Fruit fly (Drosophila melanogaster): ENCODE data around the gene Sirt1.
A peak's percentile ranks its signal among the peaks of the same experiment; 100 is the strongest.

Gene Sirt1

DNA sequence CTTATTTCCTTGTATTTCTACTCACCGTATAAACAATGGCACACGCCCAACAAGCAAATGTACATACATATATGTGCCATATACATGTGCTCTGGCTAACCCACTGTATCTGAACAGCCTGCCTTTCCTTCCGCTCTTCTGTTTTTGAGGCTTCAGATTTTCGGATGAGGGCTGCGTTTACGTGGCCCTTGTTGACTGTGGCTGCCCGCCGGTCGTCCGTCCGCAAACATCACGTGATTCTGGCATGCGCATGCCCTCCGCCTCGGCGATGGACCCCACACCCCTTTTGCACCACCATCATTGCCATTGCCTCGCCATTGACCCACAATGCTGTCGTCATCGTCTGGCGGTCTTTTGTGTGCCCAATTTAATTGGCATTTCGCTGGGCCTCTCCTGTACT is 39.9 kb downstream of the Sirt1 start (continued):
- TF ChIP-seq eve (GFP tag; optimal IDR thresholded peaks at IDR 0.05) (no peak), odd (GFP tag; optimal IDR thresholded peaks at IDR 0.05) (peak; percentile 6), chn (GFP tag; optimal IDR thresholded peaks at IDR 0.05) (no peak), CG11723 (GFP tag; optimal IDR thresholded peaks at IDR 0.05) (peak; percentile 30), row (GFP tag; IDR thresholded peaks at IDR 0.05) (no peak), CG30403 (GFP tag; optimal IDR thresholded peaks at IDR 0.05) (no peak), CG13123 (GFP tag; optimal IDR thresholded peaks at IDR 0.05) (no peak), Ssrp (tag; optimal IDR thresholded peaks at IDR 0.05) (no peak), CG4730 (GFP tag; IDR thresholded peaks at IDR 0.05) (0 out of 2 replicates have a peak, but pooled peaks have one; percentile 24), fd3F (GFP tag; optimal IDR thresholded peaks at IDR 0.05) (no peak), hth (optimal IDR thresholded peaks at IDR 0.05) (no peak), CG18476 (GFP tag; optimal IDR thresholded peaks at IDR 0.05) (no peak), MTF-1 (GFP tag; optimal IDR thresholded peaks at IDR 0.05; ENCODE audit: borderline replicate concordance) (peak; percentile 36), B-H2 (GFP tag; optimal IDR thresholded peaks at IDR 0.05) (peak; percentile 43), grau (tag; optimal IDR thresholded peaks at IDR 0.05) (no peak), pzg (GFP tag; optimal IDR thresholded peaks at IDR 0.05) (peak; percentile 3), Meics (GFP tag; optimal IDR thresholded peaks at IDR 0.05) (no peak), CG11695 (GFP tag; IDR thresholded peaks at IDR 0.05) (no peak), CG11696 (GFP tag; IDR thresholded peaks at IDR 0.05) (no peak), Dp (GFP tag; optimal IDR thresholded peaks at IDR 0.05) (no peak), ro (GFP tag; IDR thresholded peaks at IDR 0.05) (no peak), sim (GFP tag; IDR thresholded peaks at IDR 0.05) (no peak), CG10147 (GFP tag; optimal IDR thresholded peaks at IDR 0.05) (peak; percentile 3), CG9727 (GFP tag; optimal IDR thresholded peaks at IDR 0.05) (peak; percentile 70), seq (GFP tag; IDR thresholded peaks at IDR 0.05) (no peak), CG7987 (GFP tag; optimal IDR thresholded peaks at IDR 0.05) (peak; percentile 99), toy (GFP tag; IDR thresholded peaks at IDR 0.05) (no peak), bowl (GFP tag; IDR thresholded peaks at IDR 0.05) (0 out of 2 replicates have a peak, but pooled peaks have one; percentile 24), twi (tag; optimal IDR thresholded peaks at IDR 0.05) (peak; percentile 46), CG15601 (tag; optimal IDR thresholded peaks at IDR 0.05) (peak; percentile 25), nerfin-2 (GFP tag; IDR thresholded peaks at IDR 0.05; ENCODE audit: partially characterized antibody) (no peak), Antp (GFP tag; optimal IDR thresholded peaks at IDR 0.05) (peak; percentile 12), Hr3 (GFP tag; optimal IDR thresholded peaks at IDR 0.05) (no peak), klu (GFP tag; IDR thresholded peaks at IDR 0.05) (no peak), ato (GFP tag; IDR thresholded peaks at IDR 0.05; ENCODE audit: partially characterized antibody) (no peak), Abd-B (GFP tag; optimal IDR thresholded peaks at IDR 0.05) (no peak), crol (GFP tag; IDR thresholded peaks at IDR 0.05) (peak; percentile 81), Ets65A (GFP tag) (no peak), CG12391 (tag; optimal IDR thresholded peaks at IDR 0.05) (no peak), insv (GFP tag; optimal IDR thresholded peaks at IDR 0.05) (no peak), HLH4C (GFP tag; IDR thresholded peaks at IDR 0.05; ENCODE audit: partially characterized antibody) (no peak), ham (GFP tag; IDR thresholded peaks at IDR 0.05) (no peak), her (GFP tag; optimal IDR thresholded peaks at IDR 0.05) (no peak), D19B (GFP tag; optimal IDR thresholded peaks at IDR 0.05) (no peak), Bgb (GFP tag; IDR thresholded peaks at IDR 0.05; ENCODE audit: partially characterized antibody) (no peak), CG2678 (tag; optimal IDR thresholded peaks at IDR 0.05) (peak; percentile 31), CG15514 (GFP tag; optimal IDR thresholded peaks at IDR 0.05) (peak; percentile 52), gce (GFP tag; IDR thresholded peaks at IDR 0.05) (peak; percentile 70; the same call in 2 of the 3 replicates), Fer2 (tag; optimal IDR thresholded peaks at IDR 0.05) (no peak), Gug (GFP tag; IDR thresholded peaks at IDR 0.05) (no peak), Tbp (GFP tag; optimal IDR thresholded peaks at IDR 0.05) (no peak), E2f2 (GFP tag; IDR thresholded peaks at IDR 0.05) (no peak; the same call in 1 of the 2 replicates)

Data from whole organism, embryonic.